Worm (Caenorhabditis elegans) whole organism, late embryonic: Measurements from ENCODE around the gene C26D10.6.

Experiments used
- K02D7.2 ChIP-seq: sonication (generic microtip); optimal IDR thresholded peaks from 2 replicates; lab custom pipeline; 2017; ENCODE audit warnings: mild to moderate bottlenecking, missing genetic modification characterization, missing compliant biosample characterization
- ceh-22 ChIP-seq: sonication (generic microtip); optimal IDR thresholded peaks from 2 replicates; lab custom pipeline; 2017; ENCODE audit warnings: missing biosample characterization, missing genetic modification characterization
- ceh-30 ChIP-seq: fragments of 150-350 bp; optimal IDR thresholded peaks from 2 replicates; lab custom pipeline; 2014; ENCODE audit warnings: missing biosample characterization, missing genetic modification characterization
- eyg-1 ChIP-seq: sonication (generic microtip); optimal IDR thresholded peaks from 2 replicates; lab custom pipeline; 2016; ENCODE audit warnings: missing genotype, missing genetic modification characterization, missing compliant biosample characterization
- madf-2 ChIP-seq: sonication (generic microtip); optimal IDR thresholded peaks from 2 replicates; lab custom pipeline; 2017; ENCODE audit warnings: missing genetic modification characterization, missing compliant biosample characterization
- ref-2 ChIP-seq: sonication (generic microtip); optimal IDR thresholded peaks from 2 replicates; lab custom pipeline; 2016; ENCODE audit warnings: missing genetic modification characterization, missing compliant biosample characterization
- rnt-1 ChIP-seq: sonication (generic microtip); optimal IDR thresholded peaks from 2 replicates; lab custom pipeline; 2016; ENCODE audit warnings: missing genetic modification characterization, missing compliant biosample characterization
- unc-3 ChIP-seq, 2 experiments: fragments of 200-800 bp in 1 of 2; sonication (Bioruptor generic) in 1 of 2; sonication (generic microtip) in 1 of 2; conservative IDR thresholded peaks in 1 of 2; optimal IDR thresholded peaks in 1 of 2; 2 replicates each; pipeline versions ENCODE4 v1.3.6 to Lab custom; 2016 to 2022; ENCODE audit warnings: missing compliant biosample characterization in 2 of 2, missing genetic modification characterization in 2 of 2, missing genetic modification reagents in 1 of 2

DNA sequence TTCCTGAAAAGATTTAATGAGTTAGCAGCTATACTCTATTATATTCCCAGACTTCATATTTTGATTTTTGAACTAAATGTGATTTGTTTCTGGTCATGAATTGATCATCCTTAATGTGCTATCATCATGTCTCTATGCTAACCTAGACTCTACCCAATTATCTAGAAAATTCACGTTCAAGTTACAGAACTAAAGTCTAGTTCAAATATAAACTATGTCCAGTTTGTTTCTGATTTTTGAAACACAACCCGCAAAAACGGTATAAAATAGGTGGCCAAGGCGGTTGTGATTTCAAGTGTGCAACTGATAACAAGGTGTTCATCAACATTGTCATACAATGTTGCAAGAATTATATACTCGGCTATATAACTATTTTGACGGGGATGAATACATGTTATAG lies 36.3 kb upstream of the C26D10.6 start, which contains the start of gene F49E12.10:
- TF ChIP-seq ref-2 (tag; lab: Kevin White, UChicago): no peak
- TF ChIP-seq ceh-22 (tag; lab: Kevin White, UChicago): no peak
- TF ChIP-seq unc-3 (GFP tag; conservative IDR thresholded peaks at IDR 0.05; lab: Robert Waterston, UW): no peak
- no peak for TF ChIP-seq unc-3 (tag; optimal IDR thresholded peaks at IDR 0.05; lab: Kevin White, UChicago)
- TF ChIP-seq K02D7.2: no peak
- no peak for TF ChIP-seq eyg-1 (tag; lab: Kevin White, UChicago)
- TF ChIP-seq madf-2 (tag; lab: Kevin White, UChicago): no peak
- no peak for TF ChIP-seq ceh-30
- no peak for TF ChIP-seq rnt-1
